Fruit fly (Drosophila melanogaster) whole organism, embryonic: Measurements from ENCODE around the gene Gr98b.

Source experiments
- Asciz ChIP-seq: fragments of 200-800 bp; sonication (Bioruptor generic); optimal IDR thresholded peaks from 2 replicates; lab custom pipeline; 2017; ENCODE audit warnings: missing biosample characterization, mild to moderate bottlenecking, missing genetic modification characterization, missing genetic modification reagents
- B-H1 ChIP-seq: fragments of 200-800 bp; sonication (Bioruptor generic); IDR thresholded peaks from 3 replicates; pipeline ENCODE4 v1.3.6; 2022; ENCODE audit warnings: missing biosample characterization, missing genetic modification characterization
- Bdp1 ChIP-seq: fragments of 200-800 bp; sonication (Bioruptor generic); optimal IDR thresholded peaks from 3 replicates; lab custom pipeline; 2016; ENCODE audit warnings: missing biosample characterization, missing genetic modification characterization
- Bteb2 ChIP-seq: fragments of 200-800 bp; sonication (Bioruptor generic); optimal IDR thresholded peaks from 2 replicates; lab custom pipeline; 2016; ENCODE audit warnings: missing biosample characterization, missing genetic modification characterization
- CG11398 ChIP-seq: fragments of 200-800 bp; sonication (Bioruptor generic); optimal IDR thresholded peaks from 2 replicates; lab custom pipeline; 2016; ENCODE audit warnings: missing biosample characterization, missing genetic modification characterization
- CG11723 ChIP-seq: fragments of 200-800 bp; sonication (Bioruptor generic); optimal IDR thresholded peaks from 2 replicates; lab custom pipeline; 2017; ENCODE audit warnings: missing biosample characterization, mild to moderate bottlenecking, missing genetic modification characterization
- CG12071 ChIP-seq: fragments of 200-800 bp; sonication (Bioruptor generic); optimal IDR thresholded peaks from 3 replicates; lab custom pipeline; 2018; ENCODE audit warnings: missing biosample characterization, mild to moderate bottlenecking, missing genetic modification characterization
- CG14441 ChIP-seq: fragments of 200-800 bp; sonication (Bioruptor generic); IDR thresholded peaks from 2 replicates; pipeline ENCODE4 v1.3.6; 2022; ENCODE audit warnings: missing biosample characterization, missing genetic modification characterization
- CG14710 ChIP-seq: fragments of 200-800 bp; sonication (Bioruptor generic); optimal IDR thresholded peaks from 3 replicates; lab custom pipeline; 2019; ENCODE audit warnings: missing biosample characterization, mild to moderate bottlenecking, missing genetic modification characterization, moderate library complexity
- CG15073 ChIP-seq: fragments of 200-800 bp; sonication (Bioruptor generic); optimal IDR thresholded peaks from 2 replicates; lab custom pipeline; 2016; ENCODE audit warnings: missing biosample characterization, missing genetic modification characterization
- CG16779 ChIP-seq: fragments of 200-800 bp; sonication (Bioruptor generic); IDR thresholded peaks from 2 replicates; pipeline ENCODE4 v1.3.6; 2022; ENCODE audit warnings: missing biosample characterization, missing genetic modification characterization
- CG16815 ChIP-seq: fragments of 200-800 bp; sonication (Bioruptor generic); optimal IDR thresholded peaks from 3 replicates; lab custom pipeline; 2017; ENCODE audit warnings: missing biosample characterization, mild to moderate bottlenecking, missing genetic modification characterization
- CG17568 ChIP-seq: fragments of 200-800 bp; sonication (Bioruptor generic); optimal IDR thresholded peaks from 2 replicates; lab custom pipeline; 2018; ENCODE audit warnings: missing biosample characterization, mild to moderate bottlenecking, missing genetic modification characterization, moderate library complexity
- CG2116 ChIP-seq: fragments of 200-800 bp; sonication (Bioruptor generic); optimal IDR thresholded peaks from 3 replicates; lab custom pipeline; 2018; ENCODE audit warnings: missing biosample characterization, mild to moderate bottlenecking, missing genetic modification characterization
- CG43689 ChIP-seq: fragments of 200-800 bp; sonication (Bioruptor generic); IDR thresholded peaks from 2 replicates; pipeline ENCODE4 v1.3.6; 2022; ENCODE audit warnings: missing biosample characterization, missing genetic modification characterization
- CG4820 ChIP-seq: fragments of 200-800 bp; sonication (Bioruptor generic); optimal IDR thresholded peaks from 3 replicates; lab custom pipeline; 2016; ENCODE audit warnings: missing biosample characterization, missing genetic modification characterization
- CG7372 ChIP-seq: fragments of 200-800 bp; sonication (Bioruptor generic); IDR thresholded peaks from 2 replicates; pipeline ENCODE4 v1.3.6; 2022; ENCODE audit warnings: missing biosample characterization, missing genetic modification characterization
- CG8089 ChIP-seq: fragments of 200-800 bp; sonication (Bioruptor generic); optimal IDR thresholded peaks from 3 replicates; lab custom pipeline; 2016; ENCODE audit warnings: missing biosample characterization, missing genetic modification characterization
- CG8281 ChIP-seq: fragments of 200-800 bp; sonication (Bioruptor generic); optimal IDR thresholded peaks from 2 replicates; lab custom pipeline; 2018; ENCODE audit warnings: missing biosample characterization, mild to moderate bottlenecking, missing genetic modification characterization, moderate library complexity
- CG8478 ChIP-seq: fragments of >200 bp; optimal IDR thresholded peaks from 2 replicates; lab custom pipeline; 2018
- CHES-1-like ChIP-seq: fragments of 200-800 bp; sonication (Bioruptor generic); optimal IDR thresholded peaks from 2 replicates; lab custom pipeline; 2016; ENCODE audit warnings: missing biosample characterization, missing genetic modification characterization
- Camta ChIP-seq: fragments of 200-800 bp; sonication (Bioruptor generic); optimal IDR thresholded peaks from 2 replicates; lab custom pipeline; 2016; ENCODE audit warnings: missing biosample characterization, missing genetic modification characterization
- Dbx ChIP-seq: fragments of 200-800 bp; sonication (Bioruptor generic); IDR thresholded peaks from 3 replicates; pipeline ENCODE4 v1.3.6; 2022; ENCODE audit warnings: missing biosample characterization, missing genetic modification characterization
- Dll ChIP-seq: fragments of 200-800 bp; sonication (Bioruptor generic); IDR thresholded peaks from 4 replicates; pipeline ENCODE4 v1.3.6; 2022; ENCODE audit warnings: missing biosample characterization, missing genetic modification characterization; ENCODE audit not compliant: partially characterized antibody
- Fer3 ChIP-seq: fragments of 200-800 bp; sonication (Bioruptor generic); optimal IDR thresholded peaks from 2 replicates; lab custom pipeline; 2018; ENCODE audit warnings: missing biosample characterization, mild to moderate bottlenecking, missing genetic modification characterization, moderate library complexity
- GATAe ChIP-seq: fragments of 200-800 bp; sonication (Bioruptor generic); conservative IDR thresholded peaks from 2 replicates; pipeline ENCODE4 v1.3.6; 2022; ENCODE audit warnings: missing biosample characterization, missing genetic modification characterization
- Gug ChIP-seq: fragments of 200-800 bp; sonication (Bioruptor generic); IDR thresholded peaks from 4 replicates; pipeline ENCODE4 v1.3.6; 2022; ENCODE audit warnings: missing biosample characterization, missing genetic modification characterization
- HLH54F ChIP-seq: fragments of 200-800 bp; sonication (Bioruptor generic); optimal IDR thresholded peaks from 3 replicates; lab custom pipeline; 2016; ENCODE audit warnings: missing biosample characterization, missing genetic modification characterization
- HLHmδ ChIP-seq: fragments of 200-800 bp; sonication (Bioruptor generic); optimal IDR thresholded peaks from 2 replicates; lab custom pipeline; 2018; ENCODE audit warnings: missing biosample characterization, mild to moderate bottlenecking, missing genetic modification characterization, moderate library complexity
- MESR4 ChIP-seq: fragments of 200-800 bp; sonication (Bioruptor generic); optimal IDR thresholded peaks from 2 replicates; lab custom pipeline; 2018; ENCODE audit warnings: missing biosample characterization, mild to moderate bottlenecking, missing genetic modification characterization, moderate library complexity
- NC2α ChIP-seq: fragments of 200-800 bp; sonication (Bioruptor generic); optimal IDR thresholded peaks from 2 replicates; lab custom pipeline; 2016; ENCODE audit warnings: missing biosample characterization, missing genetic modification characterization
- Opbp ChIP-seq: fragments of 200-800 bp; sonication (Bioruptor generic); IDR thresholded peaks from 3 replicates; pipeline ENCODE4 v1.3.6; 2022; ENCODE audit warnings: missing biosample characterization, missing genetic modification characterization; ENCODE audit not compliant: partially characterized antibody
- Vsx1 ChIP-seq: fragments of 200-800 bp; sonication (Bioruptor generic); optimal IDR thresholded peaks from 2 replicates; lab custom pipeline; 2017; ENCODE audit warnings: missing biosample characterization, mild to moderate bottlenecking, missing genetic modification characterization, missing genetic modification reagents
- YL-1 ChIP-seq: fragments of 200-800 bp; sonication (Bioruptor generic); optimal IDR thresholded peaks from 3 replicates; lab custom pipeline; 2017; ENCODE audit warnings: missing biosample characterization, mild to moderate bottlenecking, missing genetic modification characterization
- bsh ChIP-seq, 2 experiments: fragments of 200-800 bp; sonication (Bioruptor generic); optimal IDR thresholded peaks; 2 replicates each; lab custom pipeline; 2017 to 2018; ENCODE audit warnings: mild to moderate bottlenecking in 2 of 2, missing biosample characterization in 2 of 2, missing genetic modification characterization in 2 of 2, moderate library complexity in 1 of 2
- disco-r ChIP-seq: fragments of 200-800 bp; sonication (Bioruptor generic); optimal IDR thresholded peaks from 2 replicates; lab custom pipeline; 2016; ENCODE audit warnings: missing biosample characterization, missing genetic modification characterization
- fd96Cb ChIP-seq: fragments of 200-800 bp; sonication (Bioruptor generic); optimal IDR thresholded peaks from 2 replicates; lab custom pipeline; 2018; ENCODE audit warnings: missing biosample characterization, mild to moderate bottlenecking, missing genetic modification characterization, moderate library complexity
- fru ChIP-seq: fragments of >200 bp; optimal IDR thresholded peaks from 2 replicates; lab custom pipeline; 2017
- ham ChIP-seq: fragments of 200-800 bp; sonication (Bioruptor generic); IDR thresholded peaks from 2 replicates; pipeline ENCODE4 v1.3.6; 2022; ENCODE audit warnings: missing biosample characterization, missing genetic modification characterization
- hb ChIP-seq: fragments of 200-800 bp; sonication (Bioruptor generic); IDR thresholded peaks from 3 replicates; pipeline ENCODE4 v1.3.6; 2022; ENCODE audit warnings: missing biosample characterization, missing genetic modification characterization; ENCODE audit not compliant: partially characterized antibody
- hkb ChIP-seq, 2 experiments: fragments of 200-800 bp in 1 of 2; fragments of >200 bp in 1 of 2; sonication (Bioruptor generic) in 1 of 2; IDR thresholded peaks in 1 of 2; optimal IDR thresholded peaks in 1 of 2; 2 replicates each; pipeline versions ENCODE4 v1.3.6 to Lab custom; 2017 to 2022; ENCODE audit warnings: missing biosample characterization in 1 of 2, missing genetic modification characterization in 1 of 2
- ind ChIP-seq: fragments of 200-800 bp; sonication (Bioruptor generic); optimal IDR thresholded peaks from 3 replicates; lab custom pipeline; 2016; ENCODE audit warnings: missing biosample characterization, missing genetic modification characterization
- pros ChIP-seq: fragments of 200-800 bp; sonication (Bioruptor generic); optimal IDR thresholded peaks from 3 replicates; lab custom pipeline; 2019; ENCODE audit warnings: missing biosample characterization, mild to moderate bottlenecking, missing genetic modification characterization, moderate library complexity
- slbo ChIP-seq: fragments of 200-800 bp; sonication (Bioruptor generic); IDR thresholded peaks from 2 replicates; pipeline ENCODE4 v1.3.6; 2022; ENCODE audit warnings: missing biosample characterization, missing genetic modification characterization
- tgo ChIP-seq: fragments of 200-800 bp; sonication (Bioruptor generic); IDR thresholded peaks from 3 replicates; pipeline ENCODE4 v1.3.6; 2022; ENCODE audit warnings: missing biosample characterization, missing genetic modification characterization
- trem ChIP-seq: fragments of 200-800 bp; optimal IDR thresholded peaks from 3 replicates; lab custom pipeline; 2019; ENCODE audit warnings: missing biosample characterization, mild to moderate bottlenecking, missing genetic modification characterization, moderate library complexity
- unc-4 ChIP-seq: fragments of 200-800 bp; sonication (Bioruptor generic); IDR thresholded peaks from 2 replicates; pipeline ENCODE4 v1.3.6; 2022; ENCODE audit warnings: missing biosample characterization, missing genetic modification characterization; ENCODE audit not compliant: partially characterized antibody
- vvl ChIP-seq: fragments of 200-800 bp; sonication (Bioruptor generic); IDR thresholded peaks from 2 replicates; pipeline ENCODE4 v1.3.6; 2022; ENCODE audit warnings: missing biosample characterization, missing genetic modification characterization
- z ChIP-seq: fragments of 200-800 bp; sonication (Bioruptor generic); IDR thresholded peaks from 3 replicates; pipeline ENCODE4 v1.3.6; 2022; ENCODE audit warnings: missing biosample characterization, missing genetic modification characterization
- zf30C ChIP-seq: fragments of 200-800 bp; sonication (Bioruptor generic); optimal IDR thresholded peaks from 3 replicates; lab custom pipeline; 2018; ENCODE audit warnings: missing biosample characterization, mild to moderate bottlenecking, missing genetic modification characterization
- zfh1 ChIP-seq: fragments of 200-800 bp; sonication (Bioruptor generic); IDR thresholded peaks from 3 replicates; pipeline ENCODE4 v1.3.6; 2022; ENCODE audit warnings: missing biosample characterization, missing genetic modification characterization

Gr98b gene

DNA sequence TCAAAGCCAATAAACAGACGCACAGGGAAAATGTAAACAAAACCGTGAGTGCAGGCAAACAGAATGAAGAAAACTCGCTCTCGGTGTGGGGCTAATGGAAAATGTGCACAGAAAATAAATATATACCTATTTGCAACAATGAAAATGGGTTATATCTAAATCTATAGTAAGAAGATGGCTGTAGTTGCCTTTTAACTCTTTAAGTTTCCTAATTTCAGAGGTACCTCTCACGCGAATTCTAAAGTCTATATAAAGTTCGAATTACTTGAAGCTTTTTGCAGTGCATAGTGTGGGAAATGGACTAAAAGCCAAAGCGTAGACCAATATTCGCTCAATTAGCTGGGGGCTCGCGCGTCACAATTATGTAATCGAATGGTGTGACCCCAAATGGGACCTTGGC, 12.7 kb downstream of the Gr98b start (continued):
- TF ChIP-seq hkb (optimal IDR thresholded peaks at IDR 0.05; lab: Kevin White, UChicago) (no peak), hkb (GFP tag; IDR thresholded peaks at IDR 0.05; lab: Robert Waterston, UW) (peak; percentile 78), hb (GFP tag; lab: Robert Waterston, UW) (no peak), unc-4 (no peak), CG14441 (GFP tag; lab: Robert Waterston, UW) (peak; percentile 76), Dbx (GFP tag; lab: Robert Waterston, UW) (peak; percentile 60; the same call in 2 of the 3 replicates), slbo (GFP tag; lab: Robert Waterston, UW) (peak; percentile 79), tgo (peak; percentile 78), CG8089 (GFP tag; lab: Kevin White, UChicago) (peak; percentile 60), Asciz (GFP tag; lab: Kevin White, UChicago) (peak; percentile 84), HLH54F (peak; percentile 55), CG8478 (lab: Kevin White, UChicago) (no peak), fru (lab: Kevin White, UChicago) (no peak), CHES-1-like (GFP tag; lab: Kevin White, UChicago) (peak; percentile 67), CG12071 (peak; percentile 76), Camta (GFP tag; lab: Kevin White, UChicago) (peak; percentile 77), CG16779 (peak; percentile 16; the same call in 1 of the 2 replicates), HLHmδ (GFP tag; lab: Kevin White, UChicago) (no peak), NC2α (GFP tag; lab: Kevin White, UChicago) (no peak), CG15073 (GFP tag; lab: Kevin White, UChicago) (no peak), CG43689 (GFP tag; lab: Robert Waterston, UW) (peak; percentile 75), fd96Cb (tag; lab: Kevin White, UChicago) (peak; percentile 86), pros (GFP tag; lab: Kevin White, UChicago) (no peak), ind (peak; percentile 79), zf30C (peak; percentile 18), B-H1 (peak; percentile 69), ham (GFP tag; lab: Robert Waterston, UW) (no peak), MESR4 (GFP tag; lab: Kevin White, UChicago) (peak; percentile 14), Fer3 (tag; lab: Kevin White, UChicago) (peak; percentile 79), zfh1 (GFP tag; lab: Robert Waterston, UW) (peak; percentile 83), Vsx1 (GFP tag; lab: Kevin White, UChicago) (peak; percentile 85), vvl (GFP tag; lab: Robert Waterston, UW) (peak; percentile 86), trem (peak; percentile 71), CG11723 (GFP tag; lab: Kevin White, UChicago) (peak; percentile 58), Dll (GFP tag; lab: Robert Waterston, UW) (no peak), CG8281 (tag; lab: Kevin White, UChicago) (peak; percentile 66), CG16815 (GFP tag; lab: Kevin White, UChicago) (peak; percentile 69), YL-1 (GFP tag; lab: Kevin White, UChicago) (peak; percentile 33), Gug (GFP tag; lab: Robert Waterston, UW) (peak; percentile 74), CG2116 (GFP tag; lab: Kevin White, UChicago) (peak; percentile 19), CG7372 (GFP tag; lab: Robert Waterston, UW) (peak; percentile 59), Bteb2 (GFP tag; lab: Kevin White, UChicago) (peak; percentile 23), CG11398 (GFP tag; lab: Kevin White, UChicago) (no peak), Opbp (GFP tag; lab: Robert Waterston, UW) (no peak), disco-r (peak; percentile 35), GATAe (GFP tag; lab: Robert Waterston, UW) (no peak), CG17568 (GFP tag; lab: Kevin White, UChicago) (peak; percentile 71), CG4820 (peak; percentile 81), Bdp1 (GFP tag; lab: Kevin White, UChicago) (peak; percentile 53), z (GFP tag; lab: Robert Waterston, UW) (0 out of 3 replicates have a peak, but pooled peaks have one; percentile 18), bsh (GFP tag; optimal IDR thresholded peaks at IDR 0.05; lab: Kevin White, UChicago) (peak; percentile 69 to 90), CG14710 (tag; lab: Kevin White, UChicago) (peak; percentile 81)
